Worm (Caenorhabditis elegans) whole organism, late embryonic: ENCODE results near the gene F46B3.9.

ENCODE experiments used
- K02D7.2 ChIP-seq: sonication (generic microtip); optimal IDR thresholded peaks from 2 replicates; lab custom pipeline; 2017; ENCODE audit warnings: mild to moderate bottlenecking, missing genetic modification characterization, missing compliant biosample characterization
- Y22D7AL.16 ChIP-seq: sonication (generic microtip); optimal IDR thresholded peaks from 2 replicates; lab custom pipeline; 2016; ENCODE audit warnings: missing genetic modification characterization, missing compliant biosample characterization
- ama-1 ChIP-seq: fragments of 150-350 bp; optimal IDR thresholded peaks from 2 replicates; lab custom pipeline; 2014
- ceh-2 ChIP-seq: sonication (generic microtip); optimal IDR thresholded peaks from 2 replicates; lab custom pipeline; 2016; ENCODE audit warnings: missing genotype, missing genetic modification characterization, missing compliant biosample characterization
- ceh-24 ChIP-seq: sonication (generic microtip); optimal IDR thresholded peaks from 2 replicates; lab custom pipeline; 2016; ENCODE audit warnings: mild to moderate bottlenecking, missing genetic modification characterization, missing compliant biosample characterization
- ceh-30 ChIP-seq: fragments of 150-350 bp; optimal IDR thresholded peaks from 2 replicates; lab custom pipeline; 2014; ENCODE audit warnings: missing biosample characterization, missing genetic modification characterization
- ceh-6 ChIP-seq: fragments of 200-800 bp; sonication (Bioruptor generic); optimal IDR thresholded peaks from 2 replicates; lab custom pipeline; 2018; ENCODE audit warnings: mild to moderate bottlenecking, missing genetic modification characterization, missing compliant biosample characterization
- che-1 ChIP-seq: sonication (generic microtip); optimal IDR thresholded peaks from 2 replicates; lab custom pipeline; 2016; ENCODE audit warnings: mild to moderate bottlenecking, missing genetic modification characterization, missing compliant biosample characterization
- dmd-4 ChIP-seq: sonication (generic microtip); optimal IDR thresholded peaks from 2 replicates; lab custom pipeline; 2016; ENCODE audit warnings: borderline replicate concordance, missing genetic modification characterization, missing compliant biosample characterization
- dve-1 ChIP-seq: sonication (generic microtip); optimal IDR thresholded peaks from 2 replicates; lab custom pipeline; 2017; ENCODE audit warnings: antibody characterized with exemption, mild to moderate bottlenecking, missing genetic modification characterization, missing compliant biosample characterization
- elt-4 ChIP-seq: sonication (generic microtip); optimal IDR thresholded peaks from 2 replicates; lab custom pipeline; 2016; ENCODE audit warnings: missing genetic modification characterization, missing compliant biosample characterization
- eyg-1 ChIP-seq: sonication (generic microtip); optimal IDR thresholded peaks from 2 replicates; lab custom pipeline; 2016; ENCODE audit warnings: missing genotype, missing genetic modification characterization, missing compliant biosample characterization
- fax-1 ChIP-seq: sonication (generic microtip); optimal IDR thresholded peaks from 2 replicates; lab custom pipeline; 2016; ENCODE audit warnings: missing genotype, missing genetic modification characterization, missing compliant biosample characterization
- fkh-6 ChIP-seq: sonication (generic microtip); optimal IDR thresholded peaks from 2 replicates; lab custom pipeline; 2016; ENCODE audit warnings: missing genetic modification characterization, missing compliant biosample characterization
- gmeb-2 ChIP-seq: sonication (generic microtip); optimal IDR thresholded peaks from 2 replicates; lab custom pipeline; 2016; ENCODE audit warnings: missing genetic modification characterization, inconsistent platforms, missing compliant biosample characterization
- hlh-15 ChIP-seq: sonication (generic microtip); optimal IDR thresholded peaks from 2 replicates; lab custom pipeline; 2016; ENCODE audit warnings: missing genetic modification characterization, missing compliant biosample characterization
- hlh-6 ChIP-seq: sonication (generic microtip); optimal IDR thresholded peaks from 2 replicates; lab custom pipeline; 2016; ENCODE audit warnings: missing genotype, missing genetic modification characterization, missing compliant biosample characterization
- lim-6 ChIP-seq: sonication (generic microtip); optimal IDR thresholded peaks from 2 replicates; lab custom pipeline; 2016; ENCODE audit warnings: missing genetic modification characterization, missing compliant biosample characterization
- madf-2 ChIP-seq: sonication (generic microtip); optimal IDR thresholded peaks from 2 replicates; lab custom pipeline; 2017; ENCODE audit warnings: missing genetic modification characterization, missing compliant biosample characterization
- nfya-1 ChIP-seq: sonication (generic microtip); optimal IDR thresholded peaks from 2 replicates; lab custom pipeline; 2017; ENCODE audit warnings: missing genetic modification characterization, mild to moderate bottlenecking, missing compliant biosample characterization, antibody characterized with exemption, moderate library complexity
- nhr-232 ChIP-seq: sonication (generic microtip); optimal IDR thresholded peaks from 2 replicates; lab custom pipeline; 2016; ENCODE audit warnings: missing genetic modification characterization, missing compliant biosample characterization
- npax-4 ChIP-seq: sonication (generic microtip); optimal IDR thresholded peaks from 2 replicates; lab custom pipeline; 2016; ENCODE audit warnings: missing genetic modification characterization, missing compliant biosample characterization
- odd-2 ChIP-seq: sonication (generic microtip); optimal IDR thresholded peaks from 2 replicates; lab custom pipeline; 2017; ENCODE audit warnings: antibody characterized with exemption, mild to moderate bottlenecking, missing genetic modification characterization, missing compliant biosample characterization
- pax-1 ChIP-seq: fragments of 150-350 bp; optimal IDR thresholded peaks from 2 replicates; lab custom pipeline; 2014; ENCODE audit warnings: missing biosample characterization, missing genetic modification characterization
- pha-2 ChIP-seq: sonication (generic microtip); optimal IDR thresholded peaks from 2 replicates; lab custom pipeline; 2017; ENCODE audit warnings: mild to moderate bottlenecking, missing genetic modification characterization, missing compliant biosample characterization
- ref-2 ChIP-seq: sonication (generic microtip); optimal IDR thresholded peaks from 2 replicates; lab custom pipeline; 2016; ENCODE audit warnings: missing genetic modification characterization, missing compliant biosample characterization
- sox-2 ChIP-seq: fragments of 200-800 bp; sonication (Bioruptor generic); IDR thresholded peaks from 2 replicates; pipeline ENCODE4 v1.3.6; 2022; ENCODE audit warnings: missing genetic modification reagents, missing genetic modification characterization, missing compliant biosample characterization
- sox-4 ChIP-seq: sonication (generic microtip); optimal IDR thresholded peaks from 2 replicates; lab custom pipeline; 2017; ENCODE audit warnings: mild to moderate bottlenecking, missing genetic modification characterization, inconsistent platforms, missing compliant biosample characterization
- syd-9 ChIP-seq: sonication (generic microtip); optimal IDR thresholded peaks from 2 replicates; lab custom pipeline; 2016; ENCODE audit warnings: mild to moderate bottlenecking, missing genetic modification characterization, moderate library complexity, missing compliant biosample characterization
- unc-42 ChIP-seq: sonication (generic microtip); optimal IDR thresholded peaks from 2 replicates; lab custom pipeline; 2016; ENCODE audit warnings: missing genotype, missing genetic modification characterization, missing compliant biosample characterization
- unc-55 ChIP-seq: sonication (generic microtip); optimal IDR thresholded peaks from 2 replicates; lab custom pipeline; 2017; ENCODE audit warnings: missing biosample characterization, missing genetic modification reagents, missing genetic modification characterization
- ztf-16 ChIP-seq: sonication (generic microtip); optimal IDR thresholded peaks from 2 replicates; lab custom pipeline; 2017; ENCODE audit warnings: missing genetic modification characterization, missing compliant biosample characterization

F46B3.9 gene

ce11 chrV:20662474-20662873 is 36.5 kb upstream of the F46B3.9 start:
- no peak for TF ChIP-seq K02D7.2 (tag; lab: Kevin White, UChicago)
- TF ChIP-seq ceh-2: no peak
- no peak for TF ChIP-seq npax-4 (tag; lab: Kevin White, UChicago)
- no peak for TF ChIP-seq gmeb-2 (tag; lab: Kevin White, UChicago)
- no peak for TF ChIP-seq fax-1 (tag; lab: Kevin White, UChicago)

ce11 chrV:20660025-20660424 is 34.1 kb upstream of the F46B3.9 start, which contains the start of gene W01F3.2:
TSS of gene W01F3.2 (plus strand) at chrV:20660325.
- TF ChIP-seq unc-55 (GFP tag; lab: Kevin White, UChicago) (no peak), sox-4 (tag; lab: Kevin White, UChicago) (no peak), gmeb-2 (tag; lab: Kevin White, UChicago) (no peak), madf-2 (no peak), elt-4 (tag; lab: Kevin White, UChicago) (no peak), syd-9 (tag; lab: Kevin White, UChicago) (no peak), ref-2 (tag; lab: Kevin White, UChicago) (no peak), lim-6 (tag; lab: Kevin White, UChicago) (no peak), nfya-1 (tag; lab: Kevin White, UChicago) (no peak), ama-1 (lab: Kevin White, UChicago) (no peak), dve-1 (tag; lab: Kevin White, UChicago) (no peak), hlh-6 (tag; lab: Kevin White, UChicago) (no peak), pha-2 (tag; lab: Kevin White, UChicago) (no peak), dmd-4 (tag; lab: Kevin White, UChicago) (no peak), fax-1 (tag; lab: Kevin White, UChicago) (no peak), hlh-15 (tag; lab: Kevin White, UChicago) (no peak), odd-2 (tag; lab: Kevin White, UChicago) (no peak)

DNA sequence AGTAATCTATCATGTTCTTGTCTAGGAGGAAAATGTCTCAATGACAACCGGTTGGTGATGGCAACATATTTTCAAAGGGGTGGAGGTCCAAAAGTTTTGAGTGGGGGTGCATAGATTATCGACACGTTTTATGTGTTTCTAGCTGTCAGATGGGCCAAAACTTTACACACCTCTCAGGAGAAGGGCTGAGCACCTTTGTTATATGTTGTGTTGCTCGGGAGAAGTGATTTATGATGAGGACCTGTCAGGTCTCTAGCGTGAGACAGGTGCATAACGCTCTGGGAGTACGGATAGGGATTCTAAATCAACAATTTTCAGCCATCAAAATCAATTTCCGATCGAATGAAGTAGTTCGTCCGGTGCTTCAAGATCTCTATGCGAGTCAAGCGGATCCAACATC is 30.7 kb upstream of the F46B3.9 start:
- peak; percentile 57 for TF ChIP-seq unc-55 (GFP tag; lab: Kevin White, UChicago)
- no peak for TF ChIP-seq Y22D7AL.16 (tag; lab: Kevin White, UChicago)

DNA sequence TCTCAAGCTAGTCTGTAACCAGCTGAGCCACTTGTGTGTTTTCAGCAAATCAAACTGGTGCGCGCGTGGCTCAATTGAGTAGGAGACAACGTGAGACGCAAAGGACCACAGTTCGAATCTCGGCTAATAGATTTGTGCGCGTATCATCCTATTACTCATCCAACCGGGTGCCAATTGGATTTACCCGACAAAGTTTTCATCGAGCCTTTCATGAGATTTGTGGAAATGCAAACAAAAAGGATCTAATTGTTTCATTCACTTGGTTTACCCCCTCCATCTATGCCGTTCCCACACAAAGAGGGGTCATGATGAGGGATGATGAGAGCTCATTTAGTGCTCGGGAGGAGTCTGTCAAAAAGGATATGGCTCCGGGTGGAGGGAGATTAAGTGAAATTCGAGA is 29.2 kb upstream of the F46B3.9 start:
- TF ChIP-seq unc-42: peak; percentile 89
- no peak for TF ChIP-seq ceh-6 (GFP tag; lab: Kevin White, UChicago)

DNA sequence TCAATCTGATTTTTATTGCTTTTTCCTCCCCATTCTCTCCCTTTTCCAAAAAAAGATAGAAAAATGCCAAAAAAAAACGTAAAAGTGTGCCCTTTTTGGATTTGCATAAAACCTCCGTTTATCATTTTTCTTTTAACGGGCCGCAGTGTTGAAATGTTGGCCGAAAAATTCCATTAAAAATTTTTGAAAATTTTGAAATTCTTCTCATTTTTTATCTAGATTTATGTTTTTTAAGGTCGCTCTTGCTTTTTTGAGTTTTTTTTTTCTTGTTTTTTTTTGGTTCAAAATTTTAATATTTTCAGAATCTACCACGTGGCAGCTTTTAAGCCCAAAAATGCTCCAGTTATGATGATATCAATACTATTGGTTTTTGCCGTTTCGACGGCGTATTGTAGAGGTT is 28.4 kb upstream of the F46B3.9 start, which contains the start of gene mnr-1:
TSS of gene mnr-1 (plus strand) at position 301 of the 400 bp plus-strand sequence.
- TF ChIP-seq ztf-16 (tag; lab: Kevin White, UChicago) (no peak), ceh-24 (no peak), sox-2 (GFP tag; lab: Robert Waterston, UW) (no peak), che-1 (tag; lab: Kevin White, UChicago) (no peak), madf-2 (no peak), pax-1 (no peak), fkh-6 (no peak), eyg-1 (tag; lab: Kevin White, UChicago) (no peak), ceh-2 (no peak), ref-2 (tag; lab: Kevin White, UChicago) (no peak), nhr-232 (tag; lab: Kevin White, UChicago) (no peak)
- TF ChIP-seq, all 69 proteins: peak for 0

ce11 chrV:20651923-20652322 is 26.0 kb upstream of the F46B3.9 start:
- peak; percentile 80 for TF ChIP-seq unc-42
- TF ChIP-seq ceh-30 (tag; lab: Kevin White, UChicago): no peak
